Worm (Caenorhabditis elegans): Measurements from ENCODE around the gene rrf-3.

DNA sequence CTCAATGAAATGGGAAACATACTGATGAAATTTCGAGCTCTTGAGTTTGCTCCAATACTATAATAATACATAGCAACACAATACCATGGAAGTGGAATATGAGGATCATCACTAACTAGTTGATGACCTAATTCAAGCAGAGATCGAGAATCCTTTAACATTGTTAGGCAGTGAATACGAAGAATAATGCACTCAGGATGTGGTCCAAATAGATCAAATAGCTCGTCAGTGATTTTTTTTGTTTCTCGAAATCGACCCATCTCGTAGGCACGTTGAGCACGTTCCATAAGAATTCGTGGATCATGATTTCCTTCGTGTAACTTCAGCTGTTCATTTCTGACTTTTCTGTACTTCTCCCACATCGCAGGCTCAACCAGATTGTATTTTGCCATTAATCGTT, 1.3 kb upstream of the rrf-3 start:
- TF ChIP-seq dpl-1 (GFP tag; optimal IDR thresholded peaks at IDR 0.05) (no peak), hlh-30 (tag; optimal IDR thresholded peaks at IDR 0.05; ENCODE audit: insufficient read depth) (no peak), ces-1 (GFP tag; optimal IDR thresholded peaks at IDR 0.05) (no peak), ceh-28 (tag; optimal IDR thresholded peaks at IDR 0.05) (no peak), nhr-11 (tag; optimal IDR thresholded peaks at IDR 0.05) (no peak), nhr-25 (tag; optimal IDR thresholded peaks at IDR 0.05; ENCODE audit: borderline replicate concordance, insufficient read depth) (no peak), lsy-2 (tag; optimal IDR thresholded peaks at IDR 0.05) (no peak), unc-62 (GFP tag; optimal IDR thresholded peaks at IDR 0.05 in 1 of 2) (peak in 1 of 2 experiments; percentile 90), unc-62 (tag; optimal IDR thresholded peaks at IDR 0.05) (no peak), pha-4 (GFP tag; IDR thresholded peaks at IDR 0.05) (no peak), pha-4 (tag; optimal IDR thresholded peaks at IDR 0.05) (no peak), jun-1 (tag; optimal IDR thresholded peaks at IDR 0.05) (no peak), rbr-2 (tag; optimal IDR thresholded peaks at IDR 0.05) (no peak), unc-130 (GFP tag; optimal IDR thresholded peaks at IDR 0.05) (no peak), set-16 (GFP tag; IDR thresholded peaks at IDR 0.05) (no peak), ama-1 (optimal IDR thresholded peaks at IDR 0.05) (no peak)

All from whole organism, L4 larva.